Fruit fly (Drosophila melanogaster): ENCODE data around the gene byn.

The byn gene

DNA sequence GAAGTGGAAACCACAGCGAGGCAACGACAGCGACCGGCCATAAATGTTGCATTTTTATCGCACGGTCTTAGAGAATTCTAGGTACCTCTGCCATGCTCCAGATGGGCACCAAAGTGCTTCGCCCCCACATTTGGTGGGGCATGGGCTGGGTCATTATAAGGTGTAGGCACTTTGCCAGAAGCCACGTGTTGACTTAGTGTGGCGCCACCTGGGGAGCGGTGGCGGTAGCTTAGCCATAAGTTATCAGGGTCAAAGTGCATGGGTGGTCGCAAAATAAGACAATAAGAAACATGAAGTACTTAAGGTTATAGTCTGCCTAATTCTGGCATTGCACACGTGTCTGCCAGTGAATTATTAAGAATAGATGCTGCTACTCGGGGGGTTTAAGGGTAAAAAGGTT, 34.7 kb upstream of the byn start:
- no peak for TF ChIP-seq CG17612 (GFP tag; IDR thresholded peaks at IDR 0.05)
- no peak for TF ChIP-seq CG7372 (GFP tag; IDR thresholded peaks at IDR 0.05)
- TF ChIP-seq croc (GFP tag; conservative IDR thresholded peaks at IDR 0.05): no peak
- TF ChIP-seq lov (optimal IDR thresholded peaks at IDR 0.05): no peak
- 0 out of 3 replicates have a peak, but pooled peaks have one; percentile 45 for TF ChIP-seq lov (GFP tag; IDR thresholded peaks at IDR 0.05)
- TF ChIP-seq kni (GFP tag; optimal IDR thresholded peaks at IDR 0.05): no peak
- no peak for TF ChIP-seq YL-1 (GFP tag; optimal IDR thresholded peaks at IDR 0.05)
- no peak for TF ChIP-seq TFAM (GFP tag; optimal IDR thresholded peaks at IDR 0.05)
- TF ChIP-seq CG7556 (GFP tag; optimal IDR thresholded peaks at IDR 0.05): no peak
- peak; percentile 85 for TF ChIP-seq CTCF (GFP tag; optimal IDR thresholded peaks at IDR 0.05)
- TF ChIP-seq CG10565 (GFP tag; optimal IDR thresholded peaks at IDR 0.05): no peak
- no peak for TF ChIP-seq Deaf1 (tag; optimal IDR thresholded peaks at IDR 0.05)
- no peak for TF ChIP-seq CG10431 (GFP tag; optimal IDR thresholded peaks at IDR 0.05)
- TF ChIP-seq prd (optimal IDR thresholded peaks at IDR 0.05): no peak
- TF ChIP-seq prd (GFP tag; IDR thresholded peaks at IDR 0.05): peak; percentile 22; the same call in 1 of the 3 replicates
- TF ChIP-seq ci (GFP tag; IDR thresholded peaks at IDR 0.05): 0 out of 3 replicates have a peak, but pooled peaks have one; percentile 23
- TF ChIP-seq CG6654 (GFP tag; optimal IDR thresholded peaks at IDR 0.05): no peak
- no peak for TF ChIP-seq gcm (GFP tag; optimal IDR thresholded peaks at IDR 0.05)
- TF ChIP-seq hth (optimal IDR thresholded peaks at IDR 0.05): no peak
- TF ChIP-seq CG11696 (GFP tag; IDR thresholded peaks at IDR 0.05): no peak
- no peak for TF ChIP-seq peb (GFP tag; IDR thresholded peaks at IDR 0.05)
- no peak for TF ChIP-seq CG10654 (GFP tag; optimal IDR thresholded peaks at IDR 0.05)
- TF ChIP-seq Mrtf (GFP tag; IDR thresholded peaks at IDR 0.05): no peak
- TF ChIP-seq pan (optimal IDR thresholded peaks at IDR 0.05): no peak
- TF ChIP-seq pan (GFP tag; optimal IDR thresholded peaks at IDR 0.05 in 1 of 2, IDR thresholded peaks at IDR 0.05 in 1 of 2): no peak
- peak; percentile 84 for TF ChIP-seq CG14965 (GFP tag; optimal IDR thresholded peaks at IDR 0.05; ENCODE audit: borderline replicate concordance)
- TF ChIP-seq CG1647 (GFP tag; optimal IDR thresholded peaks at IDR 0.05): no peak
- no peak for TF ChIP-seq CG1233 (GFP tag; optimal IDR thresholded peaks at IDR 0.05)
- no peak for TF ChIP-seq gsb-n (tag; optimal IDR thresholded peaks at IDR 0.05)
- no peak for TF ChIP-seq Doc3 (GFP tag; IDR thresholded peaks at IDR 0.05; ENCODE audit: partially characterized antibody)
- no peak for TF ChIP-seq Poxn (GFP tag; IDR thresholded peaks at IDR 0.05)
- no peak for TF ChIP-seq Pdp1 (GFP tag; optimal IDR thresholded peaks at IDR 0.05)
- TF ChIP-seq CG2889 (GFP tag; IDR thresholded peaks at IDR 0.05): no peak
- TF ChIP-seq CG2202 (tag; optimal IDR thresholded peaks at IDR 0.05): no peak

DNA sequence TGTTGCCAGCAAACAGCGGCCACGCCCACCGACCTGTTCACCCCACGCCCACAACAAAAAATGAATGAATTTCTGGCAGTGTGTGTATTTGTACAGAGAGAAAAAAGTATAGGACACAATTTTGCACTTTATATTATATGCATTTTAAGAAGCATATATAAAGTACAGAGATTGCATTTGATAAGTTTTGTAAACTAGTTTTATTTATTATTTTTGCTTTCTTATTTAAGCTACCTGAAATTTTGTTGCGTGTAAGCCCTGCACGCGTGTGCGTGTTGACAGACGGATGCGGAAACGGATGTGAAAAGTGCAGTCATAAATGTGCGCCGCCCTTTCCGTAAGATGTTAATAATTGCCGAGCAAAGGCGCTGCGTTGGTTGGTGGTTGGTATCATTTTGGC, 30.7 kb upstream of the byn start:
- TF ChIP-seq ci (GFP tag; IDR thresholded peaks at IDR 0.05) (peak; percentile 51; the same call in 1 of the 3 replicates), dmrt99B (tag; optimal IDR thresholded peaks at IDR 0.05) (peak; percentile 45), scrt (GFP tag; optimal IDR thresholded peaks at IDR 0.05) (peak; percentile 17), CG32772 (GFP tag; IDR thresholded peaks at IDR 0.05) (no peak), Sox102F (GFP tag; optimal IDR thresholded peaks at IDR 0.05) (peak; percentile 37), CG15514 (GFP tag; optimal IDR thresholded peaks at IDR 0.05) (no peak), Ets65A (GFP tag) (peak; percentile 60), sob (GFP tag; IDR thresholded peaks at IDR 0.05) (no peak), Hmr (GFP tag; optimal IDR thresholded peaks at IDR 0.05) (peak; percentile 35), Fer1 (GFP tag; optimal IDR thresholded peaks at IDR 0.05) (peak; percentile 29), Hr51 (GFP tag; optimal IDR thresholded peaks at IDR 0.05) (peak in 1 of 2 experiments; percentile 5), ken (GFP tag; IDR thresholded peaks at IDR 0.05) (0 out of 3 replicates have a peak, but pooled peaks have one; percentile 35), lab (GFP tag; optimal IDR thresholded peaks at IDR 0.05) (peak; percentile 58), CG10267 (tag; optimal IDR thresholded peaks at IDR 0.05) (no peak), exex (tag; optimal IDR thresholded peaks at IDR 0.05) (no peak), row (GFP tag; IDR thresholded peaks at IDR 0.05) (peak; percentile 53), CG1024 (GFP tag; IDR thresholded peaks at IDR 0.05) (peak; percentile 12; the same call in 1 of the 2 replicates), trem (tag; optimal IDR thresholded peaks at IDR 0.05) (peak; percentile 10), CG7839 (tag; optimal IDR thresholded peaks at IDR 0.05) (peak; percentile 21), lmd (GFP tag; IDR thresholded peaks at IDR 0.05) (0 out of 2 replicates have a peak, but pooled peaks have one; percentile 5), gem (tag; optimal IDR thresholded peaks at IDR 0.05) (peak; percentile 40)

Data from whole organism, embryonic.